Worm (Caenorhabditis elegans) whole organism, L2 larva: ENCODE results near the gene K02C4.2.

Source experiments
- C34F6.9 ChIP-seq: fragments of 150-350 bp; optimal IDR thresholded peaks from 2 replicates; lab custom pipeline; 2014; ENCODE audit warnings: missing biosample characterization, missing genetic modification characterization
- F13H6.1 ChIP-seq: sonication (generic microtip); optimal IDR thresholded peaks from 2 replicates; lab custom pipeline; 2016; ENCODE audit warnings: missing genetic modification characterization, missing compliant biosample characterization
- Y55F3AM.14 ChIP-seq: fragments of 200-800 bp; sonication (Bioruptor generic); optimal IDR thresholded peaks from 2 replicates; lab custom pipeline; 2018; ENCODE audit warnings: mild to moderate bottlenecking, missing genetic modification characterization, missing compliant biosample characterization
- ZK546.5 ChIP-seq: sonication (generic microtip); optimal IDR thresholded peaks from 2 replicates; lab custom pipeline; 2017; ENCODE audit warnings: missing biosample characterization, missing genetic modification characterization
- alr-1 ChIP-seq: fragments of 150-350 bp; optimal IDR thresholded peaks from 2 replicates; lab custom pipeline; 2014; ENCODE audit warnings: missing biosample characterization, missing genetic modification characterization
- aly-2 ChIP-seq: fragments of 150-350 bp; optimal IDR thresholded peaks from 2 replicates; lab custom pipeline; 2014; ENCODE audit warnings: missing biosample characterization, missing genetic modification characterization
- ama-1 ChIP-seq: fragments of 150-350 bp; optimal IDR thresholded peaks from 2 replicates; lab custom pipeline; 2018; ENCODE audit warnings: inconsistent platforms
- blmp-1 ChIP-seq: sonication (generic microtip); optimal IDR thresholded peaks from 2 replicates; lab custom pipeline; 2017; ENCODE audit warnings: missing genetic modification characterization, mild to moderate bottlenecking, missing compliant biosample characterization, antibody characterized with exemption, moderate library complexity; ENCODE audit not compliant: insufficient read depth
- ceh-16 ChIP-seq: fragments of 150-350 bp; optimal IDR thresholded peaks from 2 replicates; lab custom pipeline; 2014; ENCODE audit warnings: missing biosample characterization, missing genetic modification characterization
- crh-2 ChIP-seq: sonication (generic microtip); optimal IDR thresholded peaks from 2 replicates; lab custom pipeline; 2017; ENCODE audit warnings: missing biosample characterization, missing genetic modification characterization
- dmd-4 ChIP-seq: sonication (generic microtip); optimal IDR thresholded peaks from 2 replicates; lab custom pipeline; 2017; ENCODE audit warnings: missing biosample characterization, missing genetic modification characterization
- egl-27 ChIP-seq: sonication (generic microtip); optimal IDR thresholded peaks from 3 replicates; lab custom pipeline; 2017; ENCODE audit warnings: missing biosample characterization, missing genetic modification reagents, missing genetic modification characterization
- elt-3 ChIP-seq: sonication (generic microtip); optimal IDR thresholded peaks from 2 replicates; lab custom pipeline; 2017; ENCODE audit warnings: missing biosample characterization, missing genetic modification characterization
- fos-1 ChIP-seq: fragments of 150-350 bp; optimal IDR thresholded peaks from 2 replicates; lab custom pipeline; 2014; ENCODE audit warnings: missing biosample characterization, missing genetic modification characterization
- gmeb-1 ChIP-seq: fragments of 150-350 bp; optimal IDR thresholded peaks from 2 replicates; lab custom pipeline; 2014; ENCODE audit warnings: missing biosample characterization, missing genetic modification characterization
- lin-11 ChIP-seq: fragments of 150-350 bp; sonication (generic microtip); optimal IDR thresholded peaks from 2 replicates; lab custom pipeline; 2014; ENCODE audit warnings: missing biosample characterization, missing genetic modification characterization, inconsistent platforms, mixed read lengths
- lin-13 ChIP-seq: fragments of 150-350 bp; optimal IDR thresholded peaks from 2 replicates; lab custom pipeline; 2014; ENCODE audit warnings: missing biosample characterization, missing genetic modification reagents, missing genetic modification characterization
- lin-39 ChIP-seq: fragments of 150-350 bp; optimal IDR thresholded peaks from 2 replicates; lab custom pipeline; 2014; ENCODE audit warnings: missing biosample characterization, missing genetic modification reagents, missing genetic modification characterization
- lsy-2 ChIP-seq, 2 experiments: fragments of 150-350 bp in 1 of 2; sonication (generic microtip) in 1 of 2; optimal IDR thresholded peaks; 2 replicates each; lab custom pipeline; 2014 to 2017; ENCODE audit warnings: missing biosample characterization in 2 of 2, missing genetic modification characterization in 2 of 2
- mab-5 ChIP-seq: fragments of 150-350 bp; optimal IDR thresholded peaks from 2 replicates; lab custom pipeline; 2014; ENCODE audit warnings: missing biosample characterization, missing genetic modification characterization
- mbf-1 ChIP-seq: sonication (generic microtip); optimal IDR thresholded peaks from 2 replicates; lab custom pipeline; 2017; ENCODE audit warnings: missing biosample characterization, missing genetic modification characterization
- nhr-11 ChIP-seq: fragments of 150-350 bp; optimal IDR thresholded peaks from 2 replicates; lab custom pipeline; 2014; ENCODE audit warnings: missing biosample characterization, missing genetic modification characterization
- nhr-21 ChIP-seq: fragments of 150-350 bp; optimal IDR thresholded peaks from 2 replicates; lab custom pipeline; 2014; ENCODE audit warnings: missing biosample characterization, missing genetic modification characterization
- nhr-23 ChIP-seq: fragments of 150-350 bp; optimal IDR thresholded peaks from 2 replicates; lab custom pipeline; 2014; ENCODE audit warnings: missing biosample characterization, missing genetic modification reagents, missing genetic modification characterization
- nhr-237 ChIP-seq: fragments of 150-350 bp; optimal IDR thresholded peaks from 2 replicates; lab custom pipeline; 2014; ENCODE audit warnings: missing biosample characterization, missing genetic modification characterization
- nhr-6 ChIP-seq: fragments of 150-350 bp; optimal IDR thresholded peaks from 2 replicates; lab custom pipeline; 2014; ENCODE audit warnings: missing biosample characterization, missing genetic modification characterization
- nhr-77 ChIP-seq: fragments of 150-350 bp; optimal IDR thresholded peaks from 2 replicates; lab custom pipeline; 2014; ENCODE audit warnings: missing biosample characterization, missing genetic modification characterization
- peb-1 ChIP-seq: fragments of 150-350 bp; optimal IDR thresholded peaks from 2 replicates; lab custom pipeline; 2014; ENCODE audit warnings: missing biosample characterization, missing genetic modification characterization
- sem-4 ChIP-seq: fragments of 150-350 bp; optimal IDR thresholded peaks from 2 replicates; lab custom pipeline; 2014; ENCODE audit warnings: missing biosample characterization, missing genetic modification reagents, missing genetic modification characterization
- skn-1 ChIP-seq: sonication (generic microtip); optimal IDR thresholded peaks from 2 replicates; lab custom pipeline; 2017; ENCODE audit warnings: missing biosample characterization, missing genetic modification characterization
- sma-3 ChIP-seq: sonication (generic microtip); optimal IDR thresholded peaks from 2 replicates; lab custom pipeline; 2016; ENCODE audit warnings: missing genetic modification reagents, missing genetic modification characterization, missing compliant biosample characterization
- sma-9 ChIP-seq, 2 experiments: fragments of 150-350 bp in 1 of 2; sonication (generic microtip) in 1 of 2; optimal IDR thresholded peaks; 2 replicates each; lab custom pipeline; 2014 to 2016; ENCODE audit warnings: missing genetic modification characterization in 2 of 2, mild to moderate bottlenecking in 1 of 2, missing biosample characterization in 1 of 2, missing compliant biosample characterization in 1 of 2, missing genetic modification reagents in 1 of 2, moderate library complexity in 1 of 2
- snpc-4 ChIP-seq: fragments of 150-350 bp; optimal IDR thresholded peaks from 2 replicates; lab custom pipeline; 2014; ENCODE audit warnings: missing biosample characterization, missing genetic modification characterization
- unc-39 ChIP-seq: fragments of 150-350 bp; optimal IDR thresholded peaks from 2 replicates; lab custom pipeline; 2014; ENCODE audit warnings: missing biosample characterization, missing genetic modification characterization
- unc-62 ChIP-seq: fragments of 150-350 bp; optimal IDR thresholded peaks from 2 replicates; lab custom pipeline; 2014; ENCODE audit warnings: missing biosample characterization, missing genetic modification reagents, missing genetic modification characterization
- zag-1 ChIP-seq: fragments of 150-350 bp; optimal IDR thresholded peaks from 2 replicates; lab custom pipeline; 2014; ENCODE audit warnings: missing biosample characterization, missing genetic modification characterization
- ztf-1 ChIP-seq: fragments of 200-800 bp; sonication (Bioruptor generic); conservative IDR thresholded peaks from 2 replicates; pipeline ENCODE4 v1.3.6; 2022; ENCODE audit warnings: missing genetic modification characterization, missing compliant biosample characterization
- ztf-11 ChIP-seq: sonication (generic microtip); optimal IDR thresholded peaks from 2 replicates; lab custom pipeline; 2017; ENCODE audit warnings: missing biosample characterization, missing genetic modification characterization
- ztf-4 ChIP-seq: fragments of 150-350 bp; optimal IDR thresholded peaks from 2 replicates; lab custom pipeline; 2014; ENCODE audit warnings: missing biosample characterization, missing genetic modification characterization

K02C4.2 gene

DNA sequence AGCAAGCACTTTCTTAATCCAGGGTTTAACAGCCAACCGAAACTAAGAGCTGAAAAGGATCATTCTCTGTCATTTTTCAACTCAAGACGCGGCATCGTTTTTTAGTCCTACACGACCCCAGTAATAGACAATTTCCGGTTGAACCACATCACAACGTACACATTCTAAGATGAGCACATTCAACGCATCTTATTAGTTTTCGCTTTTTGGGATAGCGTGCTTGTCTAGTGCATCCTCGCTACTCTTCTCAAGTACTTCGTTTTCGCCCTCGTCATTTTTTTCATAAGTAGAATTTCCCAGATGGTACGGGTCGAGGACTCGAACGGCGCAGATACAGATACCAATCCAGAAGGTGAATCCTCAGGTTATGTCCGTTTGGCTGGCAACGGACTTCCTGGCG, 33.3 kb upstream of the K02C4.2 start, which contains the start of gene T05H10.1:
Gene T05H10.1, plus strand, starts transcription at position 301 of the 400 bp plus-strand sequence.
- TF ChIP-seq ztf-1 (GFP tag; lab: Robert Waterston, UW) (no peak), fos-1 (tag; lab: Kevin White, UChicago) (no peak), mbf-1 (tag; lab: Kevin White, UChicago) (no peak), snpc-4 (tag; lab: Kevin White, UChicago) (no peak), dmd-4 (no peak), ceh-16 (tag; lab: Kevin White, UChicago) (no peak), elt-3 (tag; lab: Kevin White, UChicago) (no peak), ztf-4 (tag; lab: Kevin White, UChicago) (no peak), mab-5 (tag; lab: Kevin White, UChicago) (no peak), blmp-1 (tag; lab: Kevin White, UChicago) (no peak), peb-1 (tag; lab: Kevin White, UChicago) (no peak), nhr-11 (tag; lab: Kevin White, UChicago) (no peak), sem-4 (tag; lab: Kevin White, UChicago) (no peak), nhr-237 (tag; lab: Kevin White, UChicago) (no peak), ZK546.5 (tag; lab: Kevin White, UChicago) (no peak), sma-3 (GFP tag; lab: Kevin White, UChicago) (no peak)

DNA sequence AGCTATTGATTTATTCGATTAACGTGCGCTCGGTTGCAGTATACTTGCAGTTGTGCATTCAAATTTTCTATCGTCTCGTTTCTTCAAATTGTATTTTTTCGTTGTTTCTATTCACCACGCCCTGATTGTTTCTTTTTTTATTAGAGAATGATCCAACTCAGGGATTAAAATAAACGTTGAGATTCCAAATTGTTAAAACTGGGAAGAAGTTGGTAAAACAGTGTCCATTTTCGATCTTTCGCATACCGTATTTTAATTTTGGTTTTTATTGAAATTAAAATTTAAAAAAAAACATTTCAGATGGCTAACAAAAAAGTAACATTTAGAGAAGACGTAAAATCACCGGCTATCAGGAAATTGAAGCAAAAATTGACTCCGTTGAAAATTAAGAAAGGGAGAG, 28.3 kb upstream of the K02C4.2 start, which contains the start of gene apn-1:
Gene apn-1, plus strand, starts transcription at position 301 of the 400 bp plus-strand sequence.
- TF ChIP-seq nhr-6 (tag; lab: Kevin White, UChicago) (no peak), snpc-4 (tag; lab: Kevin White, UChicago) (no peak), lin-13 (no peak), unc-39 (tag; lab: Kevin White, UChicago) (no peak), ztf-4 (tag; lab: Kevin White, UChicago) (no peak), zag-1 (tag; lab: Kevin White, UChicago) (no peak), C34F6.9 (tag; lab: Kevin White, UChicago) (no peak), lin-39 (tag; lab: Kevin White, UChicago) (no peak), ztf-11 (tag; lab: Kevin White, UChicago) (no peak), ZK546.5 (tag; lab: Kevin White, UChicago) (no peak)

DNA sequence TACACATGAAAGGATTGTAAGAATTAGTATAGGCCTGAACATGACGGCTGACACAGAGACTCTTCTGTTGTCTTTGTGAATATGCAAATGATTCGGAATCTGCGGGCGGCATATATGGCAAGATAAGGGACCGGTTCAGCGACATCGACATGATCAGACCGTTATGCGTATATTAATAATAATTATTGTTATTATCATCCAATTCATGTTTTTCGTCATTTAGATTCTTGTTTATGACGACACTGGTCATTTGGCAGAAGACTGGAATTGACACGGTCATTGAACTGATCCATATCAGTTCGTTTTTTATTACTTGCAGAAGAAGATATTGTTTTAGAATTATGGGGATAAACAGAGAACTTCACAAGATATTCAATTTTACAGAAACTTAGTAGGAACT, 25.1 kb upstream of the K02C4.2 start, which contains the start of gene mtre-1:
Gene mtre-1, minus strand, starts transcription at position 101 of the 400 bp plus-strand sequence.
- TF ChIP-seq unc-62 (no peak), ama-1 (lab: Kevin White, UChicago) (no peak), mab-5 (tag; lab: Kevin White, UChicago) (no peak), gmeb-1 (tag; lab: Kevin White, UChicago) (no peak), aly-2 (tag; lab: Kevin White, UChicago) (no peak), nhr-77 (tag; lab: Kevin White, UChicago) (no peak), skn-1 (no peak), sma-9 (GFP tag; optimal IDR thresholded peaks at IDR 0.05; lab: Kevin White, UChicago) (no peak), sma-9 (tag; optimal IDR thresholded peaks at IDR 0.05; lab: Kevin White, UChicago) (no peak), nhr-11 (tag; lab: Kevin White, UChicago) (no peak), alr-1 (tag; lab: Kevin White, UChicago) (no peak), nhr-23 (tag; lab: Kevin White, UChicago) (no peak), Y55F3AM.14 (no peak), lsy-2 (tag; optimal IDR thresholded peaks at IDR 0.05; lab: Kevin White, UChicago) (no peak), unc-39 (tag; lab: Kevin White, UChicago) (no peak), zag-1 (tag; lab: Kevin White, UChicago) (no peak), nhr-21 (tag; lab: Kevin White, UChicago) (no peak), F13H6.1 (no peak), crh-2 (tag; lab: Kevin White, UChicago) (no peak), egl-27 (no peak), nhr-6 (tag; lab: Kevin White, UChicago) (no peak)

ce11 chrII:8051330-8051729, 24.2 kb upstream of the K02C4.2 start:
- TF ChIP-seq nhr-237 (tag; lab: Kevin White, UChicago) = no peak
- no peak for TF ChIP-seq crh-2 (tag; lab: Kevin White, UChicago)
- no peak for TF ChIP-seq lin-13
- TF ChIP-seq lsy-2 (tag; optimal IDR thresholded peaks at IDR 0.05; lab: Kevin White, UChicago) = no peak
- TF ChIP-seq nhr-23 (tag; lab: Kevin White, UChicago) = no peak
- no peak for TF ChIP-seq peb-1 (tag; lab: Kevin White, UChicago)
- TF ChIP-seq mab-5 (tag; lab: Kevin White, UChicago) = no peak
- TF ChIP-seq unc-62 = no peak
- no peak for TF ChIP-seq Y55F3AM.14
- no peak for TF ChIP-seq unc-39 (tag; lab: Kevin White, UChicago)
- no peak for TF ChIP-seq lin-39 (tag; lab: Kevin White, UChicago)
- TF ChIP-seq lin-11 (tag; lab: Kevin White, UChicago) = no peak
- TF ChIP-seq nhr-77 (tag; lab: Kevin White, UChicago) = no peak
